Worm (Caenorhabditis elegans) whole organism, L2 larva: ENCODE results near the gene pdi-6.

Experiments used
- C34F6.9 ChIP-seq: fragments of 150-350 bp; optimal IDR thresholded peaks from 2 replicates; lab custom pipeline; 2014; ENCODE audit warnings: missing biosample characterization, missing genetic modification characterization
- F13H6.1 ChIP-seq: sonication (generic microtip); optimal IDR thresholded peaks from 2 replicates; lab custom pipeline; 2016; ENCODE audit warnings: missing genetic modification characterization, missing compliant biosample characterization
- R02D3.7 ChIP-seq: fragments of 150-350 bp; optimal IDR thresholded peaks from 2 replicates; lab custom pipeline; 2014; ENCODE audit warnings: missing biosample characterization, missing genetic modification characterization
- Y55F3AM.14 ChIP-seq: fragments of 200-800 bp; sonication (Bioruptor generic); optimal IDR thresholded peaks from 2 replicates; lab custom pipeline; 2018; ENCODE audit warnings: mild to moderate bottlenecking, missing genetic modification characterization, missing compliant biosample characterization
- ZK546.5 ChIP-seq: sonication (generic microtip); optimal IDR thresholded peaks from 2 replicates; lab custom pipeline; 2017; ENCODE audit warnings: missing biosample characterization, missing genetic modification characterization
- alr-1 ChIP-seq: fragments of 150-350 bp; optimal IDR thresholded peaks from 2 replicates; lab custom pipeline; 2014; ENCODE audit warnings: missing biosample characterization, missing genetic modification characterization
- aly-2 ChIP-seq: fragments of 150-350 bp; optimal IDR thresholded peaks from 2 replicates; lab custom pipeline; 2014; ENCODE audit warnings: missing biosample characterization, missing genetic modification characterization
- ama-1 ChIP-seq: fragments of 150-350 bp; optimal IDR thresholded peaks from 2 replicates; lab custom pipeline; 2018; ENCODE audit warnings: inconsistent platforms
- blmp-1 ChIP-seq: sonication (generic microtip); optimal IDR thresholded peaks from 2 replicates; lab custom pipeline; 2017; ENCODE audit warnings: missing genetic modification characterization, mild to moderate bottlenecking, missing compliant biosample characterization, antibody characterized with exemption, moderate library complexity; ENCODE audit not compliant: insufficient read depth
- ceh-16 ChIP-seq: fragments of 150-350 bp; optimal IDR thresholded peaks from 2 replicates; lab custom pipeline; 2014; ENCODE audit warnings: missing biosample characterization, missing genetic modification characterization
- ceh-82 ChIP-seq: fragments of 150-350 bp; optimal IDR thresholded peaks from 2 replicates; lab custom pipeline; 2014; ENCODE audit warnings: missing biosample characterization, missing genetic modification characterization
- crh-2 ChIP-seq: sonication (generic microtip); optimal IDR thresholded peaks from 2 replicates; lab custom pipeline; 2017; ENCODE audit warnings: missing biosample characterization, missing genetic modification characterization
- dmd-4 ChIP-seq: sonication (generic microtip); optimal IDR thresholded peaks from 2 replicates; lab custom pipeline; 2017; ENCODE audit warnings: missing biosample characterization, missing genetic modification characterization
- egl-27 ChIP-seq: sonication (generic microtip); optimal IDR thresholded peaks from 3 replicates; lab custom pipeline; 2017; ENCODE audit warnings: missing biosample characterization, missing genetic modification reagents, missing genetic modification characterization
- elt-1 ChIP-seq: fragments of 150-350 bp; optimal IDR thresholded peaks from 2 replicates; lab custom pipeline; 2014; ENCODE audit warnings: missing biosample characterization, missing genetic modification characterization
- elt-3 ChIP-seq: sonication (generic microtip); optimal IDR thresholded peaks from 2 replicates; lab custom pipeline; 2017; ENCODE audit warnings: missing biosample characterization, missing genetic modification characterization
- fos-1 ChIP-seq: fragments of 150-350 bp; optimal IDR thresholded peaks from 2 replicates; lab custom pipeline; 2014; ENCODE audit warnings: missing biosample characterization, missing genetic modification characterization
- gmeb-1 ChIP-seq: fragments of 150-350 bp; optimal IDR thresholded peaks from 2 replicates; lab custom pipeline; 2014; ENCODE audit warnings: missing biosample characterization, missing genetic modification characterization
- lin-11 ChIP-seq: fragments of 150-350 bp; sonication (generic microtip); optimal IDR thresholded peaks from 2 replicates; lab custom pipeline; 2014; ENCODE audit warnings: missing biosample characterization, missing genetic modification characterization, inconsistent platforms, mixed read lengths
- lin-13 ChIP-seq: fragments of 150-350 bp; optimal IDR thresholded peaks from 2 replicates; lab custom pipeline; 2014; ENCODE audit warnings: missing biosample characterization, missing genetic modification reagents, missing genetic modification characterization
- lin-39 ChIP-seq: fragments of 150-350 bp; optimal IDR thresholded peaks from 2 replicates; lab custom pipeline; 2014; ENCODE audit warnings: missing biosample characterization, missing genetic modification reagents, missing genetic modification characterization
- lsy-2 ChIP-seq, 2 experiments: fragments of 150-350 bp in 1 of 2; sonication (generic microtip) in 1 of 2; optimal IDR thresholded peaks; 2 replicates each; lab custom pipeline; 2014 to 2017; ENCODE audit warnings: missing biosample characterization in 2 of 2, missing genetic modification characterization in 2 of 2
- mab-5 ChIP-seq: fragments of 150-350 bp; optimal IDR thresholded peaks from 2 replicates; lab custom pipeline; 2014; ENCODE audit warnings: missing biosample characterization, missing genetic modification characterization
- mbf-1 ChIP-seq: sonication (generic microtip); optimal IDR thresholded peaks from 2 replicates; lab custom pipeline; 2017; ENCODE audit warnings: missing biosample characterization, missing genetic modification characterization
- mdl-1 ChIP-seq, 2 experiments: fragments of 150-350 bp in 1 of 2; sonication (generic microtip) in 1 of 2; optimal IDR thresholded peaks; 2 replicates each; lab custom pipeline; 2017; ENCODE audit warnings: missing biosample characterization in 2 of 2, missing genetic modification characterization in 2 of 2
- nhr-10 ChIP-seq: sonication (generic microtip); optimal IDR thresholded peaks from 2 replicates; lab custom pipeline; 2017; ENCODE audit warnings: missing biosample characterization, missing genetic modification characterization
- nhr-11 ChIP-seq: fragments of 150-350 bp; optimal IDR thresholded peaks from 2 replicates; lab custom pipeline; 2014; ENCODE audit warnings: missing biosample characterization, missing genetic modification characterization
- nhr-12 ChIP-seq: fragments of 150-350 bp; optimal IDR thresholded peaks from 2 replicates; lab custom pipeline; 2014; ENCODE audit warnings: missing biosample characterization, missing genetic modification characterization
- nhr-129 ChIP-seq: fragments of 150-350 bp; optimal IDR thresholded peaks from 2 replicates; lab custom pipeline; 2014; ENCODE audit warnings: missing biosample characterization, missing genetic modification characterization
- nhr-21 ChIP-seq: fragments of 150-350 bp; optimal IDR thresholded peaks from 2 replicates; lab custom pipeline; 2014; ENCODE audit warnings: missing biosample characterization, missing genetic modification characterization
- nhr-23 ChIP-seq: fragments of 150-350 bp; optimal IDR thresholded peaks from 2 replicates; lab custom pipeline; 2014; ENCODE audit warnings: missing biosample characterization, missing genetic modification reagents, missing genetic modification characterization
- nhr-237 ChIP-seq: fragments of 150-350 bp; optimal IDR thresholded peaks from 2 replicates; lab custom pipeline; 2014; ENCODE audit warnings: missing biosample characterization, missing genetic modification characterization
- nhr-25 ChIP-seq: fragments of 150-350 bp; sonication (generic microtip); optimal IDR thresholded peaks from 3 replicates; lab custom pipeline; 2014; ENCODE audit warnings: missing biosample characterization, missing genetic modification characterization
- nhr-6 ChIP-seq: fragments of 150-350 bp; optimal IDR thresholded peaks from 2 replicates; lab custom pipeline; 2014; ENCODE audit warnings: missing biosample characterization, missing genetic modification characterization
- nhr-77 ChIP-seq: fragments of 150-350 bp; optimal IDR thresholded peaks from 2 replicates; lab custom pipeline; 2014; ENCODE audit warnings: missing biosample characterization, missing genetic modification characterization
- peb-1 ChIP-seq: fragments of 150-350 bp; optimal IDR thresholded peaks from 2 replicates; lab custom pipeline; 2014; ENCODE audit warnings: missing biosample characterization, missing genetic modification characterization
- sem-4 ChIP-seq: fragments of 150-350 bp; optimal IDR thresholded peaks from 2 replicates; lab custom pipeline; 2014; ENCODE audit warnings: missing biosample characterization, missing genetic modification reagents, missing genetic modification characterization
- skn-1 ChIP-seq: sonication (generic microtip); optimal IDR thresholded peaks from 2 replicates; lab custom pipeline; 2017; ENCODE audit warnings: missing biosample characterization, missing genetic modification characterization
- sma-3 ChIP-seq: sonication (generic microtip); optimal IDR thresholded peaks from 2 replicates; lab custom pipeline; 2016; ENCODE audit warnings: missing genetic modification reagents, missing genetic modification characterization, missing compliant biosample characterization
- sma-9 ChIP-seq, 2 experiments: fragments of 150-350 bp in 1 of 2; sonication (generic microtip) in 1 of 2; optimal IDR thresholded peaks; 2 replicates each; lab custom pipeline; 2014 to 2016; ENCODE audit warnings: missing genetic modification characterization in 2 of 2, mild to moderate bottlenecking in 1 of 2, missing biosample characterization in 1 of 2, missing compliant biosample characterization in 1 of 2, missing genetic modification reagents in 1 of 2, moderate library complexity in 1 of 2
- snpc-4 ChIP-seq: fragments of 150-350 bp; optimal IDR thresholded peaks from 2 replicates; lab custom pipeline; 2014; ENCODE audit warnings: missing biosample characterization, missing genetic modification characterization
- unc-39 ChIP-seq: fragments of 150-350 bp; optimal IDR thresholded peaks from 2 replicates; lab custom pipeline; 2014; ENCODE audit warnings: missing biosample characterization, missing genetic modification characterization
- unc-55 ChIP-seq: fragments of 150-350 bp; sonication (generic microtip); optimal IDR thresholded peaks from 3 replicates; lab custom pipeline; 2014; ENCODE audit warnings: missing biosample characterization, missing genetic modification reagents, missing genetic modification characterization
- unc-62 ChIP-seq: fragments of 150-350 bp; optimal IDR thresholded peaks from 2 replicates; lab custom pipeline; 2014; ENCODE audit warnings: missing biosample characterization, missing genetic modification reagents, missing genetic modification characterization
- zag-1 ChIP-seq: fragments of 150-350 bp; optimal IDR thresholded peaks from 2 replicates; lab custom pipeline; 2014; ENCODE audit warnings: missing biosample characterization, missing genetic modification characterization
- ztf-1 ChIP-seq: fragments of 200-800 bp; sonication (Bioruptor generic); conservative IDR thresholded peaks from 2 replicates; pipeline ENCODE4 v1.3.6; 2022; ENCODE audit warnings: missing genetic modification characterization, missing compliant biosample characterization
- ztf-11 ChIP-seq: sonication (generic microtip); optimal IDR thresholded peaks from 2 replicates; lab custom pipeline; 2017; ENCODE audit warnings: missing biosample characterization, missing genetic modification characterization
- ztf-4 ChIP-seq: fragments of 150-350 bp; optimal IDR thresholded peaks from 2 replicates; lab custom pipeline; 2014; ENCODE audit warnings: missing biosample characterization, missing genetic modification characterization

Gene pdi-6

ce11 chrX:7068400-7068799 lies at the start of gene pdi-6:
Gene pdi-6 (minus strand): TSS chrX:7068563.
- TF ChIP-seq egl-27 (tag; lab: Kevin White, UChicago) (peak; percentile 62), zag-1 (tag; lab: Kevin White, UChicago) (peak; percentile 54), nhr-23 (tag; lab: Kevin White, UChicago) (no peak), nhr-129 (tag; lab: Kevin White, UChicago) (peak; percentile 92), nhr-10 (tag; lab: Kevin White, UChicago) (peak; percentile 50), unc-39 (no peak), R02D3.7 (tag; lab: Kevin White, UChicago) (peak; percentile 2), sma-9 (GFP tag; optimal IDR thresholded peaks at IDR 0.05; lab: Kevin White, UChicago) (peak; percentile 91), sma-9 (tag; optimal IDR thresholded peaks at IDR 0.05; lab: Kevin White, UChicago) (no peak), elt-1 (no peak), lin-13 (GFP tag; lab: Kevin White, UChicago) (peak; percentile 93), dmd-4 (tag; lab: Kevin White, UChicago) (no peak), crh-2 (peak; percentile 99), gmeb-1 (tag; lab: Kevin White, UChicago) (peak; percentile 84), peb-1 (tag; lab: Kevin White, UChicago) (no peak), nhr-11 (tag; lab: Kevin White, UChicago) (no peak), aly-2 (tag; lab: Kevin White, UChicago) (no peak), ztf-1 (GFP tag; lab: Robert Waterston, UW) (no peak), snpc-4 (tag; lab: Kevin White, UChicago) (peak; percentile 43), F13H6.1 (tag; lab: Kevin White, UChicago) (peak; percentile 90), mdl-1 (tag; optimal IDR thresholded peaks at IDR 0.05; lab: Kevin White, UChicago) (peak; percentile 24 to 78), fos-1 (tag; lab: Kevin White, UChicago) (peak; percentile 93), lin-39 (tag; lab: Kevin White, UChicago) (no peak), sma-3 (GFP tag; lab: Kevin White, UChicago) (peak; percentile 95), ZK546.5 (peak; percentile 17), nhr-25 (peak; percentile 90), ceh-82 (peak; percentile 60), nhr-6 (peak; percentile 66), lin-11 (tag; lab: Kevin White, UChicago) (peak; percentile 90), ztf-11 (tag; lab: Kevin White, UChicago) (no peak), C34F6.9 (tag; lab: Kevin White, UChicago) (peak; percentile 88), sem-4 (tag; lab: Kevin White, UChicago) (peak; percentile 79), Y55F3AM.14 (GFP tag; lab: Kevin White, UChicago) (peak; percentile 59), elt-3 (tag; lab: Kevin White, UChicago) (no peak), nhr-12 (no peak), mbf-1 (tag; lab: Kevin White, UChicago) (no peak), ceh-16 (tag; lab: Kevin White, UChicago) (peak; percentile 65), ama-1 (no peak), nhr-21 (tag; lab: Kevin White, UChicago) (peak; percentile 85), skn-1 (no peak), blmp-1 (tag; lab: Kevin White, UChicago) (peak; percentile 45), nhr-77 (tag; lab: Kevin White, UChicago) (peak; percentile 44), mab-5 (peak; percentile 75), lsy-2 (tag; optimal IDR thresholded peaks at IDR 0.05; lab: Kevin White, UChicago) (peak; percentile 78 to 92), nhr-237 (tag; lab: Kevin White, UChicago) (no peak), unc-62 (no peak), unc-55 (GFP tag; lab: Kevin White, UChicago) (peak; percentile 91), alr-1 (tag; lab: Kevin White, UChicago) (no peak), ztf-4 (tag; lab: Kevin White, UChicago) (peak; percentile 58)
